Worm (Caenorhabditis elegans) whole organism, L2 larva: ENCODE data around the gene Y69H2.7.

Experiments used
- ama-1 ChIP-seq: fragments of 150-350 bp; optimal IDR thresholded peaks from 2 replicates; lab custom pipeline; 2018; ENCODE audit warnings: inconsistent platforms
- dmd-4 ChIP-seq: sonication (generic microtip); optimal IDR thresholded peaks from 2 replicates; lab custom pipeline; 2017; ENCODE audit warnings: missing biosample characterization, missing genetic modification characterization
- elt-3 ChIP-seq: sonication (generic microtip); optimal IDR thresholded peaks from 2 replicates; lab custom pipeline; 2017; ENCODE audit warnings: missing biosample characterization, missing genetic modification characterization
- lin-39 ChIP-seq: fragments of 150-350 bp; optimal IDR thresholded peaks from 2 replicates; lab custom pipeline; 2014; ENCODE audit warnings: missing biosample characterization, missing genetic modification reagents, missing genetic modification characterization
- nhr-12 ChIP-seq: fragments of 150-350 bp; optimal IDR thresholded peaks from 2 replicates; lab custom pipeline; 2014; ENCODE audit warnings: missing biosample characterization, missing genetic modification characterization
- nhr-21 ChIP-seq: fragments of 150-350 bp; optimal IDR thresholded peaks from 2 replicates; lab custom pipeline; 2014; ENCODE audit warnings: missing biosample characterization, missing genetic modification characterization
- nhr-23 ChIP-seq: fragments of 150-350 bp; optimal IDR thresholded peaks from 2 replicates; lab custom pipeline; 2014; ENCODE audit warnings: missing biosample characterization, missing genetic modification reagents, missing genetic modification characterization
- nhr-77 ChIP-seq: fragments of 150-350 bp; optimal IDR thresholded peaks from 2 replicates; lab custom pipeline; 2014; ENCODE audit warnings: missing biosample characterization, missing genetic modification characterization
- zag-1 ChIP-seq: fragments of 150-350 bp; optimal IDR thresholded peaks from 2 replicates; lab custom pipeline; 2014; ENCODE audit warnings: missing biosample characterization, missing genetic modification characterization
- ztf-1 ChIP-seq: fragments of 200-800 bp; sonication (Bioruptor generic); conservative IDR thresholded peaks from 2 replicates; pipeline ENCODE4 v1.3.6; 2022; ENCODE audit warnings: missing genetic modification characterization, missing compliant biosample characterization

DNA sequence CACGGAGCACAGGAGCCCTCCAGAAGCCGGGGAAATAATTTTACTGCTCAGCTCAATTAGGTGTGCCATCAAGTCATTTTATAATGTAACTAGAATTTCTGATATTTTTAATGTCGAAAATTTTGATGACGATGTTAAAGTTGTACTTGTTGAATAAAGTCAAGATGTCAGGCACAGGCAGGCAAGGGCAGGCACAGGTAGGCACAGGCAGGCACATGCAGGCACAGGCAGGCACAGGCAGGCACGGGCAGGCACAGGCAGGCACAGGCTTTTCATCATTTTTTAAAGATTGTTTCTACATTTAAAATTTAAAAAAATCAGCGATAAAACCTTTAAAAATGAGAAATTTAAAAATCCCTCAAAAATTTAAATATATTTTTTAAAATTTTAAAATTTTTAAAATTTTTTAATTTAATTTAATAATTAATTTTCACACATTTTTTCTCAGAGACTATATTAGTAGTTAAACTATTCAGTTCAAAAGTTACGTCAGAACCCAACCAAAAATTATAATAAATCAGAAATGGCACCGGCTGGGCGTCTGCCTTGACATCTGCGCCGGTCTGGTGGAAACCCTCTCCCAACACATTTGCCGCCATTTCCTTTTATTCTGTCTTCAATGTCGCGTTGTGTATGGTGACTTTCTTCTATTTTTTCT is 19.5 kb downstream of the Y69H2.7 start, which contains the start of gene Y17D7C.6:
- TF ChIP-seq lin-39 (tag; lab: Kevin White, UChicago) (no peak), zag-1 (no peak), nhr-12 (tag; lab: Kevin White, UChicago) (no peak), elt-3 (tag; lab: Kevin White, UChicago) (no peak), dmd-4 (tag; lab: Kevin White, UChicago) (no peak), ama-1 (lab: Kevin White, UChicago) (no peak), ztf-1 (no peak), nhr-21 (tag; lab: Kevin White, UChicago) (no peak), nhr-77 (tag; lab: Kevin White, UChicago) (no peak), nhr-23 (tag; lab: Kevin White, UChicago) (no peak)
